Worm (Caenorhabditis elegans): Measurements from ENCODE around the gene Y41C4A.6.

Gene Y41C4A.6

DNA sequence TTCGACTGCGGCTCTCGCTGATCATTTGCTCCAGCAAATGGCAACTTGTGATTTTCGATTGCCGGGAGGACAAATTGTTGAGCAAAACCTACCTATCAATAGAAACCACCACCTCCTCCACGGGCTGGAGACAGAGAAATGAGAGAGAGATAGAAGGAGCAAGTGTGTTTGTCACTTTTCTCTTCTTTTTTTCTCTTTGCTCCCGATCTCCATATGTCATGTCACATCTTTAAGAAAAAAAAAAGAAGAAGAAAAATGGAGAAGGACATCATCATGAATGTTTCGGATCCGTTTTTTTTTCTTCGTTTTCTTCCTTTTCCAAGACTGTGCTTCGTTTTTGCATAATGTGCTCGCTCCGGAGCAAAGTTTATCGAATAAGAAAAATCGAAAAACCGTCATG lies 35.6 kb upstream of the Y41C4A.6 start:
- TF ChIP-seq elt-4 (tag; optimal IDR thresholded peaks at IDR 0.05) (no peak), pha-2 (tag; optimal IDR thresholded peaks at IDR 0.05) (no peak), nhr-232 (tag; optimal IDR thresholded peaks at IDR 0.05) (no peak), F13H6.1 (tag; optimal IDR thresholded peaks at IDR 0.05) (no peak), che-1 (tag; optimal IDR thresholded peaks at IDR 0.05) (no peak), lin-11 (tag; optimal IDR thresholded peaks at IDR 0.05) (no peak), ceh-48 (tag; optimal IDR thresholded peaks at IDR 0.05) (no peak), hlh-15 (tag; optimal IDR thresholded peaks at IDR 0.05) (no peak), pax-1 (tag; optimal IDR thresholded peaks at IDR 0.05) (no peak)

DNA sequence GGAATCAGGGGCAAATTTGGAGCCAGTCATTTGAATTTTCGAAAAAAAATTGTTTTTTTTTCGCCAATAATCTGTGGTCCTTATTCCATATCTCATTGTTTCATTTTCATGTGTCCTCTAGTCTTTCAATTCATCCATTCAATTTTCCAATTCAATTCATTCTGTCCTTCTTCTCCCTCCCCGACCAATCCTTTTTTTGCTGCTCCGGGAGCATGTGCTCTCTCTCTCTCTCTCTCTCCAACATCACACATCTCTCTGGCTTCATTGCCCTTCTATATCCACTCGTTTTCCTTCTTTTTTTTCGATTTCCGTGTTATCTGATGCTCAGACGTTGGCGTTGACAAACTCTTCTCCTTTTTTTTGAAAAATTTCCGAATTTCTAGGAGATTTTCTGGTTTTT lies 33.0 kb upstream of the Y41C4A.6 start:
- TF ChIP-seq ceh-31 (tag; optimal IDR thresholded peaks at IDR 0.05) (peak; percentile 10), lin-11 (tag; optimal IDR thresholded peaks at IDR 0.05) (no peak), pqm-1 (tag; optimal IDR thresholded peaks at IDR 0.05) (no peak), che-1 (tag; optimal IDR thresholded peaks at IDR 0.05) (no peak), odd-2 (tag; optimal IDR thresholded peaks at IDR 0.05) (no peak), hlh-13 (GFP tag; optimal IDR thresholded peaks at IDR 0.05) (no peak), fkh-10 (GFP tag; optimal IDR thresholded peaks at IDR 0.05) (no peak), nfya-1 (tag; optimal IDR thresholded peaks at IDR 0.05) (peak; percentile 8), zip-5 (tag; optimal IDR thresholded peaks at IDR 0.05) (no peak), ceh-45 (GFP tag; IDR thresholded peaks at IDR 0.05) (no peak), unc-42 (tag; optimal IDR thresholded peaks at IDR 0.05) (peak; percentile 88), unc-86 (tag; optimal IDR thresholded peaks at IDR 0.05) (no peak), fax-1 (tag; optimal IDR thresholded peaks at IDR 0.05) (no peak)

DNA sequence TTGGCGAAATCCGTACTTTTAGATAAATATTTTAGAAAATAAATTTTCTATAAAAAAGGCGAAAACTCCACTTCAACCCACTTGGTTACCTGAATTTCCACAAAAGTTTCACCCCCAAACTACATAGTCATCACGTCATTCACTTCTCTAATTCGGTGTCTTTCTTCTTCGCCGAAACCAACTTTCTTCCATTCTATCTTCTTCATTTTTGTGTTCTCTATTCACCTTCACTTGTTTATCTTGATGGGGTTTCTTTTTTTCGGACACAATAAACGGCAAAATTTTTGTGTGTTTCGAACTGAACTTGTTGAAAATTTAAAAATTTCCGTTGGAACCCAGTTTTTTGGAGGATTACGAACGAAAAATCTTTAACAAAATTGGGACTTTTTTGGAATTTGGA lies 29.6 kb upstream of the Y41C4A.6 start:
- TF ChIP-seq hlh-8 (tag; optimal IDR thresholded peaks at IDR 0.05) (no peak), npax-4 (tag; optimal IDR thresholded peaks at IDR 0.05) (no peak), sdc-2 (tag; optimal IDR thresholded peaks at IDR 0.05) (no peak), ceh-19 (GFP tag; optimal IDR thresholded peaks at IDR 0.05) (no peak), fkh-6 (tag; optimal IDR thresholded peaks at IDR 0.05) (no peak), tbx-7 (tag; optimal IDR thresholded peaks at IDR 0.05) (no peak), odd-2 (tag; optimal IDR thresholded peaks at IDR 0.05) (no peak), C08G9.2 (tag; optimal IDR thresholded peaks at IDR 0.05) (no peak)

- TF ChIP-seq ceh-24 (tag; optimal IDR thresholded peaks at IDR 0.05), result no peak
- no peak for TF ChIP-seq ceh-9 (tag; optimal IDR thresholded peaks at IDR 0.05)
- no peak for TF ChIP-seq tbx-7 (tag; optimal IDR thresholded peaks at IDR 0.05)
- TF ChIP-seq hlh-8 (tag; optimal IDR thresholded peaks at IDR 0.05), result no peak
- no peak for TF ChIP-seq dve-1 (tag; optimal IDR thresholded peaks at IDR 0.05)
- TF ChIP-seq ref-2 (tag; optimal IDR thresholded peaks at IDR 0.05), result no peak
- TF ChIP-seq lin-11 (tag; optimal IDR thresholded peaks at IDR 0.05), result no peak
- TF ChIP-seq hlh-13 (GFP tag; optimal IDR thresholded peaks at IDR 0.05), result no peak
- no peak for TF ChIP-seq hlh-6 (tag; optimal IDR thresholded peaks at IDR 0.05)
- TF ChIP-seq pros-1 (tag; optimal IDR thresholded peaks at IDR 0.05), result no peak
- no peak for TF ChIP-seq ceh-30 (tag; optimal IDR thresholded peaks at IDR 0.05)
- TF ChIP-seq che-1 (tag; optimal IDR thresholded peaks at IDR 0.05), result no peak
- TF ChIP-seq fkh-10 (GFP tag; optimal IDR thresholded peaks at IDR 0.05), result no peak
- TF ChIP-seq ceh-6 (GFP tag; optimal IDR thresholded peaks at IDR 0.05), result no peak
- TF ChIP-seq lim-6 (tag; optimal IDR thresholded peaks at IDR 0.05), result no peak
These were observed 27.4 kb upstream of the Y41C4A.6 start for ce11 chrIII:11669008-11669407.

DNA sequence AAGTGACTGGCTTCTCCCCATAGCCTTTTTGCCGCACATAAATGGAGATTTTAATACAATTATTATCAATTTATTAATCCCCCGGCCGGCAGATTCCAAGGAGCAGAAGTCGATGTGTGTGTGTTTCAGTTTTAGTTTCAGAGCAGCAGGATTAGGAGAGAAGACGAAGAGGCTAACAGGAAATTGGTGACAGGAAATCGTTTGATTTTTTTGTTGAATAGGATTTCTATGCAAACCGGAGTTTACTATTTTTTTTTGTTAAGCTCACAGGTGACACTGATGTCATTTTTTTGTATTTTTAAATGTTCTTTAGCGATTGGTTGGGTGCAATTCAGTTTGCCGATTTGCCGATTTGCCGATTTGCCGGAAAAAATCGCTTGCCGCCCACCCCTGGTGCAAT lies 15.9 kb upstream of the Y41C4A.6 start:
- no peak for TF ChIP-seq pat-9 (tag; optimal IDR thresholded peaks at IDR 0.05)
- no peak for TF ChIP-seq ceh-34 (tag; optimal IDR thresholded peaks at IDR 0.05)
- no peak for TF ChIP-seq eyg-1 (tag; optimal IDR thresholded peaks at IDR 0.05)
- TF ChIP-seq dve-1 (tag; optimal IDR thresholded peaks at IDR 0.05), result no peak
- no peak for TF ChIP-seq ama-1 (optimal IDR thresholded peaks at IDR 0.05)
- TF ChIP-seq unc-42 (tag; optimal IDR thresholded peaks at IDR 0.05), result no peak
- TF ChIP-seq sox-2 (GFP tag; IDR thresholded peaks at IDR 0.05), result no peak
- no peak for TF ChIP-seq ttx-3 (tag; optimal IDR thresholded peaks at IDR 0.05)
- no peak for TF ChIP-seq ceh-9 (tag; optimal IDR thresholded peaks at IDR 0.05)
- TF ChIP-seq fkh-6 (tag; optimal IDR thresholded peaks at IDR 0.05), result no peak
- TF ChIP-seq madf-2 (tag; optimal IDR thresholded peaks at IDR 0.05), result no peak
- no peak for TF ChIP-seq ahr-1 (tag; optimal IDR thresholded peaks at IDR 0.05)

Data from whole organism, late embryonic.